Fruit fly (Drosophila melanogaster): ENCODE data around the gene CG43116.

DNA sequence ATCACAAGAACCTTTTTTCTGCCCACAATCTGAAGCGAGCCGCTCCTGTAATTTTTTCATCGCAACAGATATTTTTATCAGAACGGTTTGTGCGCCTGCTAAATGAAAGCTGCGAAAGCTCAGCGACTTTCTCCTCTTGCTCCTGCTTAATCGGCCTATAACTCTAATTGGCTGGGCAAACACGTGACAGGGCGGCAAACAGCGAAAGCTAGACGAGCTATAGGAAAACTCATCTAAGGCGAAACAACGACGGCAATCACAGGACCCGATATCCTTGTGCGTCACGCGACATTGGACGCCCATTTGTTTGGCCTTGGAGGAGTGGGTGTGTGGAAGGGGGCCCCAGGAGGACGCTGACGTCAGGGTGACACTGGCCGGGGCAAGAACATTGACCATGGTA, 29.9 kb downstream of the CG43116 start:
- TF ChIP-seq CG8478 (optimal IDR thresholded peaks at IDR 0.05), result no peak
- no peak for TF ChIP-seq CTCF (optimal IDR thresholded peaks at IDR 0.05)

Measured in S2 (cell line).